Worm (Caenorhabditis elegans) whole organism, L3 larva: Measurements from ENCODE around the gene F42G4.7.

Experiments used
- ama-1 ChIP-seq: fragments of 150-350 bp; optimal IDR thresholded peaks from 2 replicates; lab custom pipeline; 2018
- egl-27 ChIP-seq: sonication (generic microtip); optimal IDR thresholded peaks from 4 replicates; lab custom pipeline; 2017; ENCODE audit warnings: missing biosample characterization, missing genetic modification reagents, missing genetic modification characterization
- elt-3 ChIP-seq, 3 experiments: fragments of 150-350 bp in 1 of 3; sonication (generic microtip) in 2 of 3; optimal IDR thresholded peaks; 2 replicates in 2 of 3; 4 replicates in 1 of 3; lab custom pipeline; 2014 to 2017; ENCODE audit warnings: missing biosample characterization in 3 of 3, missing genetic modification characterization in 3 of 3
- hmg-11 ChIP-seq: sonication (generic microtip); optimal IDR thresholded peaks from 2 replicates; lab custom pipeline; 2016; ENCODE audit warnings: missing genetic modification characterization, missing compliant biosample characterization
- nhr-77 ChIP-seq: fragments of 150-350 bp; optimal IDR thresholded peaks from 2 replicates; lab custom pipeline; 2014; ENCODE audit warnings: missing biosample characterization, missing genetic modification characterization

DNA sequence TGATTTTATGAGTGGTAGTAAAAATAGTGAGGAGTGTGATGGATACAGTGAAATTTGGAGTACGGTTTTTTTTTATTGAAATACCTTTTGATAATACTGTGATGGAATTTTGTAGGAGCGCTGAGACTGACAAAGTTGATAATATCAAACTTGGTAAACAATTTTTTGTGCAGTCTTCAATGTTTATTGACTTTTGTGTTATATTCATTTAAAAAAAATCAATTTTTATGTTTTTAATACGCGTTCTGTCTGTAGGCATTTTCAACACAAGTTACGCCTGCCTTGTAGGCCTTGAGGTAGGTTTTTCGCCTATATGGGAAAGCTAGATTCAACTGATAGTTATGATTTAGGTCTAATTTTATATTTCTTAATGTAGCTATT, 42.2 kb downstream of the F42G4.7 start:
- TF ChIP-seq elt-3 (tag; optimal IDR thresholded peaks at IDR 0.05; lab: Kevin White, UChicago) (no peak), ama-1 (lab: Kevin White, UChicago) (no peak), egl-27 (tag; lab: Kevin White, UChicago) (no peak), hmg-11 (no peak), nhr-77 (tag; lab: Kevin White, UChicago) (no peak)
